Fruit fly (Drosophila melanogaster) whole organism, wandering third instar larva: Measurements from ENCODE around the gene CG9289.
A peak's percentile ranks its signal among the peaks of the same experiment; 100 is the strongest.

Experiments
- CG32264 ChIP-seq: fragments of 200-800 bp; sonication (Bioruptor generic); optimal IDR thresholded peaks from 2 replicates; lab custom pipeline; 2016; ENCODE audit warnings: missing biosample characterization, missing genetic modification characterization
- CG9705 ChIP-seq: fragments of 200-800 bp; sonication (Bioruptor generic); optimal IDR thresholded peaks from 2 replicates; lab custom pipeline; 2018; ENCODE audit warnings: missing biosample characterization, mild to moderate bottlenecking, missing genetic modification characterization
- CrebA ChIP-seq: fragments of 200-800 bp; sonication (Bioruptor generic); optimal IDR thresholded peaks from 2 replicates; lab custom pipeline; 2016; ENCODE audit warnings: missing biosample characterization, mild to moderate bottlenecking, missing genetic modification characterization, borderline replicate concordance
- Dfd ChIP-seq: fragments of >200 bp; optimal IDR thresholded peaks from 2 replicates; lab custom pipeline; 2017; ENCODE audit warnings: missing biosample characterization, missing genetic modification characterization
- Dif ChIP-seq: fragments of 200-275, 200-300 bp; sonication (Bioruptor generic); optimal IDR thresholded peaks from 2 replicates; lab custom pipeline; 2018; ENCODE audit warnings: missing biosample characterization, missing genetic modification characterization; ENCODE audit not compliant: partially characterized antibody
- GATAd ChIP-seq: sonication (Bioruptor generic); optimal IDR thresholded peaks from 2 replicates; lab custom pipeline; 2016; ENCODE audit warnings: missing biosample characterization, missing genetic modification characterization
- Hnf4 ChIP-seq: fragments of 200-800 bp; sonication (Bioruptor generic); optimal IDR thresholded peaks from 2 replicates; lab custom pipeline; 2016; ENCODE audit warnings: missing biosample characterization, mild to moderate bottlenecking, missing genetic modification characterization
- Hr78 ChIP-seq: fragments of >200 bp; optimal IDR thresholded peaks from 2 replicates; lab custom pipeline; 2017; ENCODE audit warnings: missing biosample characterization, missing genetic modification characterization
- Hr83 ChIP-seq: fragments of 200-300 bp; sonication (Bioruptor generic); optimal IDR thresholded peaks from 2 replicates; lab custom pipeline; 2016; ENCODE audit warnings: missing biosample characterization, mild to moderate bottlenecking, missing genetic modification characterization, moderate library complexity; ENCODE audit not compliant: poor library complexity, severe bottlenecking
- Jra ChIP-seq: sonication (Bioruptor generic); optimal IDR thresholded peaks from 2 replicates; lab custom pipeline; 2016; ENCODE audit warnings: missing biosample characterization, missing genetic modification characterization
- Mio ChIP-seq: sonication (Bioruptor generic); optimal IDR thresholded peaks from 2 replicates; lab custom pipeline; 2016; ENCODE audit warnings: missing biosample characterization, missing genetic modification characterization
- Myc ChIP-seq: fragments of >200 bp; optimal IDR thresholded peaks from 2 replicates; lab custom pipeline; 2017
- N ChIP-seq: fragments of >200 bp; optimal IDR thresholded peaks from 2 replicates; lab custom pipeline; 2018; ENCODE audit warnings: missing biosample characterization, missing external identifiers, missing genetic modification characterization
- OdsH ChIP-seq: fragments of 200-800 bp; sonication (Bioruptor generic); optimal IDR thresholded peaks from 2 replicates; lab custom pipeline; 2016; ENCODE audit warnings: missing biosample characterization, mild to moderate bottlenecking, missing genetic modification characterization
- Rel ChIP-seq, 2 experiments: fragments of 200-800 bp; sonication (Bioruptor generic) in 1 of 2; optimal IDR thresholded peaks; 2 replicates in 1 of 2; 3 replicates in 1 of 2; lab custom pipeline; 2016 to 2019; ENCODE audit warnings: mild to moderate bottlenecking in 2 of 2, missing biosample characterization in 2 of 2, missing genetic modification characterization in 2 of 2, moderate library complexity in 1 of 2
- Sp1 ChIP-seq: fragments of 200-800 bp; sonication (Bioruptor generic); optimal IDR thresholded peaks from 3 replicates; lab custom pipeline; 2019; ENCODE audit warnings: missing biosample characterization, mild to moderate bottlenecking, missing genetic modification characterization, moderate library complexity
- Vsx2 ChIP-seq: fragments of 200-300, 225-300 bp; sonication (Bioruptor generic); optimal IDR thresholded peaks from 2 replicates; lab custom pipeline; 2018; ENCODE audit warnings: missing biosample characterization, missing genetic modification characterization; ENCODE audit not compliant: partially characterized antibody
- br ChIP-seq: fragments of 200-800 bp; sonication (Bioruptor generic); optimal IDR thresholded peaks from 2 replicates; lab custom pipeline; 2016; ENCODE audit warnings: missing biosample characterization, missing genetic modification characterization
- brk ChIP-seq: fragments of 200-800 bp; sonication (Bioruptor generic); optimal IDR thresholded peaks from 2 replicates; lab custom pipeline; 2016; ENCODE audit warnings: missing biosample characterization, mild to moderate bottlenecking, missing genetic modification characterization
- dl ChIP-seq, 2 experiments: fragments of 175-275, 200-275 bp in 1 of 2; fragments of 200-275 bp in 1 of 2; sonication (Bioruptor generic); optimal IDR thresholded peaks; lab custom pipeline; 2018; ENCODE audit warnings: mild to moderate bottlenecking in 2 of 2, missing biosample characterization in 2 of 2, missing genetic modification characterization in 2 of 2, moderate library complexity in 2 of 2; ENCODE audit not compliant: partially characterized antibody in 2 of 2, insufficient read depth in 1 of 2
- dmrt93B ChIP-seq: fragments of 200-800 bp; sonication (Bioruptor generic); optimal IDR thresholded peaks from 2 replicates; lab custom pipeline; 2018; ENCODE audit warnings: missing biosample characterization, mild to moderate bottlenecking, missing genetic modification characterization
- ey ChIP-seq: fragments of 200-800 bp; sonication (Bioruptor generic); optimal IDR thresholded peaks from 2 replicates; lab custom pipeline; 2016; ENCODE audit warnings: missing biosample characterization, missing genetic modification characterization
- foxo ChIP-seq, 2 experiments: fragments of 200-800 bp; sonication (Bioruptor generic); optimal IDR thresholded peaks; 2 replicates in 1 of 2; 3 replicates in 1 of 2; lab custom pipeline; 2016 to 2017; ENCODE audit warnings: missing biosample characterization in 2 of 2, missing genetic modification characterization in 2 of 2
- h ChIP-seq: fragments of 200-800 bp; sonication (Bioruptor generic); optimal IDR thresholded peaks from 3 replicates; lab custom pipeline; 2016; ENCODE audit warnings: missing biosample characterization, mild to moderate bottlenecking, missing genetic modification characterization
- lola ChIP-seq: fragments of >200 bp; optimal IDR thresholded peaks from 2 replicates; lab custom pipeline; 2017; ENCODE audit warnings: missing biosample characterization, missing genetic modification characterization
- pan ChIP-seq: fragments of >200 bp; optimal IDR thresholded peaks from 2 replicates; lab custom pipeline; 2017
- psq ChIP-seq: fragments of 200-800 bp; sonication (Bioruptor generic); optimal IDR thresholded peaks from 3 replicates; lab custom pipeline; 2017; ENCODE audit warnings: missing biosample characterization, mild to moderate bottlenecking, missing genetic modification characterization, moderate library complexity
- sage ChIP-seq: fragments of 200-800 bp; sonication (Bioruptor generic); optimal IDR thresholded peaks from 2 replicates; lab custom pipeline; 2016; ENCODE audit warnings: missing biosample characterization, mild to moderate bottlenecking, missing genetic modification characterization
- sv ChIP-seq: fragments of 200-800 bp; sonication (Bioruptor generic); optimal IDR thresholded peaks from 3 replicates; lab custom pipeline; 2016; ENCODE audit warnings: missing biosample characterization, missing genetic modification characterization
- usp ChIP-seq: fragments of >200 bp; optimal IDR thresholded peaks from 2 replicates; lab custom pipeline; 2017; ENCODE audit warnings: missing biosample characterization, missing genetic modification characterization
- woc ChIP-seq: sonication (Bioruptor generic); optimal IDR thresholded peaks from 2 replicates; lab custom pipeline; 2016; ENCODE audit warnings: missing biosample characterization, mild to moderate bottlenecking, missing genetic modification characterization

CG9289 gene

dm6 chr2L:8709078-8709399 lies 24.9 kb upstream of the CG9289 start:
- TF ChIP-seq Dif (peak; percentile 91), lola (GFP tag; lab: Kevin White, UChicago) (no peak), dl (GFP tag; optimal IDR thresholded peaks at IDR 0.05; lab: Kevin White, UChicago; ENCODE audit: insufficient read depth in 1 of 2, partially characterized antibody in 2 of 2) (peak; percentile 70 to 92), Hr83 (peak; percentile 23), CG9705 (no peak), Sp1 (GFP tag; lab: Kevin White, UChicago) (peak; percentile 1)

- TF ChIP-seq Vsx2 (peak; percentile 59), Rel (GFP tag; optimal IDR thresholded peaks at IDR 0.05; lab: Kevin White, UChicago) (no peak), Rel (tag; optimal IDR thresholded peaks at IDR 0.05; lab: Kevin White, UChicago) (peak; percentile 41), Hnf4 (GFP tag; lab: Kevin White, UChicago) (peak; percentile 23), OdsH (GFP tag; lab: Kevin White, UChicago) (no peak), sage (GFP tag; lab: Kevin White, UChicago) (no peak)
These were observed 24.4 kb upstream of the CG9289 start for dm6 chr2L:8708399-8709077.

dm6 chr2L:8707522-8707921 lies 23.3 kb upstream of the CG9289 start:
- TF ChIP-seq h (GFP tag; lab: Kevin White, UChicago) (no peak), foxo (GFP tag; optimal IDR thresholded peaks at IDR 0.05; lab: Kevin White, UChicago) (no peak), sv (GFP tag; lab: Kevin White, UChicago) (no peak), Hnf4 (GFP tag; lab: Kevin White, UChicago) (no peak), N (GFP tag; lab: Kevin White, UChicago) (no peak), Rel (GFP tag; optimal IDR thresholded peaks at IDR 0.05; lab: Kevin White, UChicago) (no peak), Rel (tag; optimal IDR thresholded peaks at IDR 0.05; lab: Kevin White, UChicago) (no peak), CG32264 (GFP tag; lab: Kevin White, UChicago) (no peak), ey (GFP tag; lab: Kevin White, UChicago) (no peak), Vsx2 (no peak), Dif (no peak), Dfd (GFP tag; lab: Kevin White, UChicago) (no peak)

- TF ChIP-seq psq (GFP tag; lab: Kevin White, UChicago) (no peak), woc (GFP tag; lab: Kevin White, UChicago) (peak; percentile 10), lola (GFP tag; lab: Kevin White, UChicago) (no peak), dl (GFP tag; optimal IDR thresholded peaks at IDR 0.05; lab: Kevin White, UChicago; ENCODE audit: insufficient read depth in 1 of 2, partially characterized antibody in 2 of 2) (no peak), Hr83 (no peak), Hr78 (GFP tag; lab: Kevin White, UChicago) (no peak), N (GFP tag; lab: Kevin White, UChicago) (no peak), GATAd (no peak), CrebA (GFP tag; lab: Kevin White, UChicago) (peak; percentile 92), CG9705 (no peak), foxo (GFP tag; optimal IDR thresholded peaks at IDR 0.05; lab: Kevin White, UChicago) (peak in 1 of 2 experiments; percentile 33), usp (GFP tag; lab: Kevin White, UChicago) (no peak), Hnf4 (GFP tag; lab: Kevin White, UChicago) (peak; percentile 72), pan (lab: Kevin White, UChicago) (no peak), h (GFP tag; lab: Kevin White, UChicago) (peak; percentile 66), Mio (GFP tag; lab: Kevin White, UChicago) (no peak), OdsH (GFP tag; lab: Kevin White, UChicago) (no peak), brk (peak; percentile 73), CG32264 (GFP tag; lab: Kevin White, UChicago) (no peak), Sp1 (GFP tag; lab: Kevin White, UChicago) (peak; percentile 64), Rel (GFP tag; optimal IDR thresholded peaks at IDR 0.05; lab: Kevin White, UChicago) (peak; percentile 65), Rel (tag; optimal IDR thresholded peaks at IDR 0.05; lab: Kevin White, UChicago) (peak; percentile 60), Myc (lab: Kevin White, UChicago) (no peak), Vsx2 (no peak), br (GFP tag; lab: Kevin White, UChicago) (peak; percentile 16), dmrt93B (no peak), Dfd (GFP tag; lab: Kevin White, UChicago) (no peak), ey (GFP tag; lab: Kevin White, UChicago) (no peak), Jra (no peak)
These were observed 20.8 kb upstream of the CG9289 start, which contains the start of gene CatB for dm6 chr2L:8704648-8705622. CatB (plus strand) TSS chr2L:8705572.
